Fruit fly (Drosophila melanogaster): Measurements from ENCODE around the gene TM9SF2.

TM9SF2 gene

dm6 chr2L:20733025-20733424 is 1.1 kb downstream of the TM9SF2 start:
- TF ChIP-seq cas (GFP tag; IDR thresholded peaks at IDR 0.05), result no peak
- peak; percentile 4 for TF ChIP-seq CG34376 (GFP tag; optimal IDR thresholded peaks at IDR 0.05)
- peak in 1 of 2 experiments; percentile 56 for TF ChIP-seq Hr78 (GFP tag; optimal IDR thresholded peaks at IDR 0.05)
- peak; percentile 33 for TF ChIP-seq mirr (GFP tag; optimal IDR thresholded peaks at IDR 0.05)
- TF ChIP-seq H2.0 (GFP tag; IDR thresholded peaks at IDR 0.05), result no peak
- no peak for TF ChIP-seq nerfin-2 (GFP tag; IDR thresholded peaks at IDR 0.05; ENCODE audit: partially characterized antibody)
- peak; percentile 81 for TF ChIP-seq pfk (GFP tag; optimal IDR thresholded peaks at IDR 0.05)
- TF ChIP-seq grn (GFP tag; optimal IDR thresholded peaks at IDR 0.05), result peak; percentile 63
- peak; percentile 97 for TF ChIP-seq exex (tag; optimal IDR thresholded peaks at IDR 0.05)
- TF ChIP-seq CG18619 (GFP tag; optimal IDR thresholded peaks at IDR 0.05), result no peak
- no peak for TF ChIP-seq ATbp (GFP tag; optimal IDR thresholded peaks at IDR 0.05)

- TF ChIP-seq Sin3A (optimal IDR thresholded peaks at IDR 0.05) (no peak), br (optimal IDR thresholded peaks at IDR 0.05) (no peak), CG6854 (GFP tag; optimal IDR thresholded peaks at IDR 0.05) (no peak), Tbp (GFP tag; optimal IDR thresholded peaks at IDR 0.05) (no peak), Oli (tag; optimal IDR thresholded peaks at IDR 0.05) (no peak), ham (GFP tag; IDR thresholded peaks at IDR 0.05) (no peak), CG17912 (GFP tag; optimal IDR thresholded peaks at IDR 0.05) (no peak), CG10147 (GFP tag; optimal IDR thresholded peaks at IDR 0.05) (no peak), tx (GFP tag; optimal IDR thresholded peaks at IDR 0.05) (no peak), Nf-YB (GFP tag; optimal IDR thresholded peaks at IDR 0.05) (no peak), sens (GFP tag) (no peak), hkb (optimal IDR thresholded peaks at IDR 0.05) (no peak), hkb (GFP tag; IDR thresholded peaks at IDR 0.05) (no peak), CG6813 (GFP tag; optimal IDR thresholded peaks at IDR 0.05) (no peak), Lpt (GFP tag; optimal IDR thresholded peaks at IDR 0.05) (no peak), tna (GFP tag; IDR thresholded peaks at IDR 0.05; ENCODE audit: partially characterized antibody) (no peak)
Observed at dm6 chr2L:20730182-20730581, 3.9 kb downstream of the TM9SF2 start, which contains the start of gene CarT. Gene CarT, minus strand, starts transcription at chr2L:20730282.

- TF ChIP-seq Fer1 (GFP tag; optimal IDR thresholded peaks at IDR 0.05) (no peak), NfI (GFP tag; optimal IDR thresholded peaks at IDR 0.05) (no peak), Hey (tag; optimal IDR thresholded peaks at IDR 0.05) (no peak), CG10267 (tag; optimal IDR thresholded peaks at IDR 0.05) (no peak), CG7839 (tag; optimal IDR thresholded peaks at IDR 0.05) (no peak), CG9215 (GFP tag; IDR thresholded peaks at IDR 0.05) (no peak), CG1024 (GFP tag; IDR thresholded peaks at IDR 0.05) (no peak), sna (GFP tag; IDR thresholded peaks at IDR 0.05; ENCODE audit: partially characterized antibody) (no peak), chn (GFP tag; optimal IDR thresholded peaks at IDR 0.05) (no peak), CG2889 (GFP tag; IDR thresholded peaks at IDR 0.05) (no peak), pnt (GFP tag; optimal IDR thresholded peaks at IDR 0.05) (no peak)
Observed at dm6 chr2L:20726451-20726850, 7.7 kb downstream of the TM9SF2 start, which contains the start of gene CG9316. Gene CG9316, minus strand, starts transcription at chr2L:20726551.

- no peak for TF ChIP-seq Poxn (GFP tag; IDR thresholded peaks at IDR 0.05)
- TF ChIP-seq sisA (GFP tag; IDR thresholded peaks at IDR 0.05), result no peak
- no peak for TF ChIP-seq CG2875 (GFP tag; optimal IDR thresholded peaks at IDR 0.05)
- no peak for TF ChIP-seq dmrt11E (tag; optimal IDR thresholded peaks at IDR 0.05)
- TF ChIP-seq sens (GFP tag), result peak; percentile 57
- TF ChIP-seq CG14710 (tag; optimal IDR thresholded peaks at IDR 0.05), result no peak
- TF ChIP-seq Drgx (GFP tag; IDR thresholded peaks at IDR 0.05), result peak; percentile 45; the same call in 1 of the 2 replicates
- TF ChIP-seq dimm (GFP tag; IDR thresholded peaks at IDR 0.05), result no peak
- TF ChIP-seq slou (GFP tag; optimal IDR thresholded peaks at IDR 0.05), result no peak
- TF ChIP-seq vfl (GFP tag; optimal IDR thresholded peaks at IDR 0.05), result no peak
- no peak for TF ChIP-seq Sox100B (GFP tag; optimal IDR thresholded peaks at IDR 0.05)
Observed at dm6 chr2L:20724024-20724423, 10.1 kb downstream of the TM9SF2 start.
